Worm (Caenorhabditis elegans): ENCODE results near the gene F26H11.4.

The F26H11.4 gene

DNA sequence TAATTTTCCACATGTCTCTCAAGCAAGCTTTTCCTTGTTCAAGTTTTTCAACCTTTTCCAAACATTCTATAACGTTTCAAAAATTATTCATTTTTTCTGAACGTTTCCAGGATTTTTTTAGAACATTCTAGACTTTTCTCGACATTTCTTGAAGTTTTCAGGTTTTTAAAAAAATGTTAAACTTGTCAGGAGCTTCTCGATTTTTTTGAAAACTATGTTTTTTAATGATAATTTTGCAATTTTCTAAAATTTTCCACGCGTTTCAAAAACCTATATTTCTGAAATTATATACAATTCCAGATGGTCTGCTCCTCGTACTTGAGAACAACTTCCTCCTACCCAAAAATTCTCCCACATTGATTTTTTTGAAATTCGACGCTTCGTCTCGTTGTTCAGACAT, 46.9 kb downstream of the F26H11.4 start, which contains the start of gene dmsr-6:
Gene dmsr-6 (plus strand): TSS at position 301 of the 400 bp plus-strand sequence.
- TF ChIP-seq Y5F2A.4 (GFP tag; optimal IDR thresholded peaks at IDR 0.05) (no peak), mxl-2 (GFP tag; conservative IDR thresholded peaks at IDR 0.05) (no peak), nhr-111 (GFP tag; optimal IDR thresholded peaks at IDR 0.05) (no peak), T20F7.1 (GFP tag; optimal IDR thresholded peaks at IDR 0.05) (no peak), aha-1 (tag) (no peak), nhr-102 (tag; optimal IDR thresholded peaks at IDR 0.05) (no peak), ceh-82 (tag; optimal IDR thresholded peaks at IDR 0.05) (no peak), ztf-11 (tag; optimal IDR thresholded peaks at IDR 0.05) (no peak), madf-9 (GFP tag; conservative IDR thresholded peaks at IDR 0.05) (no peak), ZK337.2 (GFP tag; IDR thresholded peaks at IDR 0.05) (no peak), arid-1 (GFP tag; conservative IDR thresholded peaks at IDR 0.05) (no peak), zip-11 (GFP tag; IDR thresholded peaks at IDR 0.05) (no peak), mdt-29 (GFP tag; IDR thresholded peaks at IDR 0.05) (no peak), hmg-1.1 (GFP tag; IDR thresholded peaks at IDR 0.05) (no peak)
